Worm (Caenorhabditis elegans) whole organism, midembryonic: ENCODE data around the gene col-141.

ENCODE experiments used
- T22C8.4 ChIP-seq: fragments of 200-800 bp; sonication (Bioruptor generic); IDR thresholded peaks from 2 replicates; pipeline ENCODE4 v1.3.6; 2022; ENCODE audit warnings: missing genetic modification characterization, missing compliant biosample characterization
- cog-1 ChIP-seq: sonication (generic microtip); optimal IDR thresholded peaks from 2 replicates; lab custom pipeline; 2016; ENCODE audit warnings: missing genetic modification characterization, missing compliant biosample characterization
- flt-1 ChIP-seq: fragments of 200-800 bp; sonication (Bioruptor generic); IDR thresholded peaks from 2 replicates; pipeline ENCODE4 v1.3.6; 2022; ENCODE audit warnings: missing genetic modification characterization, missing compliant biosample characterization

- TF ChIP-seq flt-1 (GFP tag; lab: Robert Waterston, UW) (no peak), T22C8.4 (GFP tag; lab: Robert Waterston, UW) (no peak), cog-1 (tag; lab: Kevin White, UChicago) (no peak)
These were observed 12.9 kb downstream of the col-141 start, which contains the start of gene T15B7.1 for ce11 chrV:6842437-6842836.
